Worm (Caenorhabditis elegans): Measurements from ENCODE around the gene fbxb-112.
A peak's percentile ranks its signal among the peaks of the same experiment; 100 is the strongest.

fbxb-112 gene

DNA sequence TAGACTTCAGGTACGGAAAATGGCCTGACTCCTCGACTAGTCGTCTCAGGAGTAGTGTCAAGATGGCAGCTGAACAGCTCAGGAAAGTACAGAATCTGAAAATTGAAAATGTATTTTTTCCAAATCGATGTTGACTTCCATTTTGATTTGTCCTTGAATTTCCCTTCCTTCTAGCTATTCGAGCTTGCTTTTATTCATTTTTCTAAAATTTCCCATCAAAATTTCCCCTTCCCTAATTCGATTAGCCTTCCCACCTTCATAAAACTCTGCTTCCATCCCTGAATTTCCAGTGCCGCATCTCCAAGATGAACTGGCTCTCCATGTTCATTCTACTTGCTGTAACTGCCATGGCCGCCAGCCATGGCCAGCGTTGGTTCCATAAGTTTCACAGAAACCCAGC, 18.1 kb upstream of the fbxb-112 start, which contains the start of gene Y49F6B.6:
Y49F6B.6 (plus strand) TSS at position 301 of the 400 bp plus-strand sequence.
- TF ChIP-seq cog-1 (tag; optimal IDR thresholded peaks at IDR 0.05) (no peak), med-1 (GFP tag; optimal IDR thresholded peaks at IDR 0.05; ENCODE audit: insufficient read depth) (no peak), T22C8.4 (GFP tag; IDR thresholded peaks at IDR 0.05) (no peak), klf-2 (GFP tag; conservative IDR thresholded peaks at IDR 0.05) (no peak), ref-1 (GFP tag; conservative IDR thresholded peaks at IDR 0.05) (no peak), ztf-23 (GFP tag; IDR thresholded peaks at IDR 0.05) (no peak), flt-1 (GFP tag; IDR thresholded peaks at IDR 0.05) (no peak), tab-1 (GFP tag; IDR thresholded peaks at IDR 0.05) (no peak), ztf-29 (GFP tag; IDR thresholded peaks at IDR 0.05) (no peak)

DNA sequence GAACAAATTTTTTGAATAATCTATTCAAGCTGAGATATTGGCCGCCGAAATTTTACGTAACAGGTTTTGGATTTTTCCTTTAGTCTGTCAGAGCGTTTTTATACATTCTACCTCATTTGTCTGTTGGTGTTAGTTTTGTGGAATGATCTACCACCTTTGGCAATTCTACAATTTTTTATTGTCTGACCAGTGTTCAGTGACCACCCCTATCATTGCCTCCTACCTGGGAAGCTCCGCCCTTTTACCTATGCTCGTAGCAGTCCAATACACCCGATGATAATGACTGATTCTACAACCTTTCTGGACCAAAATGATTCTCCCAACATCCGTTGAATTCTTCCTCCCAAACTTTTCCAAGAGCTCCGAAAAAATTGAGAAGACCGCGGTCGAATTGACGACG, 17.2 kb upstream of the fbxb-112 start, which contains the start of gene sdz-32:
sdz-32 (plus strand) TSS at position 301 of the 400 bp plus-strand sequence.
- TF ChIP-seq ztf-23 (GFP tag; IDR thresholded peaks at IDR 0.05) (no peak), cog-1 (tag; optimal IDR thresholded peaks at IDR 0.05) (no peak), ref-1 (GFP tag; conservative IDR thresholded peaks at IDR 0.05) (no peak), tab-1 (GFP tag; IDR thresholded peaks at IDR 0.05) (no peak), flt-1 (GFP tag; IDR thresholded peaks at IDR 0.05) (no peak), ztf-29 (GFP tag; IDR thresholded peaks at IDR 0.05) (no peak), klf-2 (GFP tag; conservative IDR thresholded peaks at IDR 0.05) (no peak), med-1 (GFP tag; optimal IDR thresholded peaks at IDR 0.05; ENCODE audit: insufficient read depth) (no peak), T22C8.4 (GFP tag; IDR thresholded peaks at IDR 0.05) (no peak)

DNA sequence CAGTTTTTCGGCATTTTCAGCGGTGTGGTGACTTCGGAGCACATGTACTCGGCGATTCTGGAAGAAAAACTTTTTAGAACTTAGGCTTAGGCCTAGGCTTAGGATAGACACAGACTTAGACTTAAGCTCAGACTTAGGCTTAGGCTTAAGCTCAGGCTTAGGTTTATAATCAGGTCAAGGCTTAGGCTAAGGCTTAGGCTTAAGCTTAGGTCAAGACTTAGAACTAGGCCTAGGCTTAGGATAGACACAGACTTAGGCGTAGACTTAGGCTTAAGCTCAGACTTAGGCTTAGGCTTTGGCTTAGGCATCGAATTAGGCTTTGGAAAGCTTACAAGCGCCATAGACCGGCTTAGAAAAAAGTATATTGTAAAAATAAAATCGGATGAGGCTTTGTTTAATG, 14.4 kb upstream of the fbxb-112 start:
- TF ChIP-seq med-1 (GFP tag; optimal IDR thresholded peaks at IDR 0.05; ENCODE audit: insufficient read depth) (no peak), ztf-29 (GFP tag; IDR thresholded peaks at IDR 0.05) (0 out of 2 replicates have a peak, but pooled peaks have one; percentile 13), T22C8.4 (GFP tag; IDR thresholded peaks at IDR 0.05) (no peak)

DNA sequence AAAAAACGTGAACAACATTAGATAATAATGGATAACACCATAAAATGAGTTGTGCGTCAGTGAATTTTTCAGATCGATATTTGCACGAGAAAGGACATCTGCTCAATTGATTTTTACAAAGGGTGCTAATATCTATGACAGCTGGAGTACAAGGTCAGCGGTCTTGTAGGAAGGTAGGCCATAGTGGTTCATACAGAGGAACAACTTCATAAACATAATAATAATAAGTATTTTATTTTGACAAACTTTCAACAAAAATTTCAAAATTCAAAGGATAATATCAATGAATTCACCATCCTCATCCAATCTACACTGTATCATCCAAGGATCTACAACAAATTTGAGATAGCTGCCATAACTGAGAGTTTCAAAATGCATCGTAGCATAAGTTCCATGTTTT, 13.7 kb upstream of the fbxb-112 start, which contains the start of gene fbxb-104:
fbxb-104 (minus strand) TSS at position 101 of the 400 bp plus-strand sequence.
- TF ChIP-seq T22C8.4 (GFP tag; IDR thresholded peaks at IDR 0.05) (no peak), cog-1 (tag; optimal IDR thresholded peaks at IDR 0.05) (no peak), tab-1 (GFP tag; IDR thresholded peaks at IDR 0.05) (no peak), klf-2 (GFP tag; conservative IDR thresholded peaks at IDR 0.05) (no peak), med-1 (GFP tag; optimal IDR thresholded peaks at IDR 0.05; ENCODE audit: insufficient read depth) (no peak), ref-1 (GFP tag; conservative IDR thresholded peaks at IDR 0.05) (no peak), ztf-29 (GFP tag; IDR thresholded peaks at IDR 0.05) (no peak), flt-1 (GFP tag; IDR thresholded peaks at IDR 0.05) (no peak), ztf-23 (GFP tag; IDR thresholded peaks at IDR 0.05) (no peak)

DNA sequence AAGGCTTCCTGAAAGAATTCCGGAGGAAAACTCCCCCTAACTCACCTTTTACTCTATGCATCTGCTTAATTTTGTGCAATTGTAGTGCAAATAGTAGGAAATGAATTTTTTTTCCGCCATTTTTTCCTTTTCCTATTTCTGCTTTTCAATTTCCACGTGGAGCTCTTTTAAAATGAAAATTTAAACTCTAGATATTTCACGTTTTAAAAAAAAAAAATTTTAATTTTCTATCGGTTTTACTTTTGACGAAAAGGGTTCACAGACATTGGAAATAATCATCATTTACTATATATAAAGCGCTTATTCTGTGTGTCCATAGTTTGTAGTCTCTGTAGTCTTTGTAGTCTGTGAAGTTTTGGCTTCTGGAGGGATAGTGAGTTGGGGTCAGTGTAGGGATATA, 9.3 kb upstream of the fbxb-112 start, which contains the start of gene Y49F6B.8:
Y49F6B.8 (minus strand) TSS at position 101 of the 400 bp plus-strand sequence.
- TF ChIP-seq klf-2 (GFP tag; conservative IDR thresholded peaks at IDR 0.05) (no peak), flt-1 (GFP tag; IDR thresholded peaks at IDR 0.05) (no peak), med-1 (GFP tag; optimal IDR thresholded peaks at IDR 0.05; ENCODE audit: insufficient read depth) (no peak), cog-1 (tag; optimal IDR thresholded peaks at IDR 0.05) (no peak), tab-1 (GFP tag; IDR thresholded peaks at IDR 0.05) (no peak), ztf-29 (GFP tag; IDR thresholded peaks at IDR 0.05) (no peak), ztf-23 (GFP tag; IDR thresholded peaks at IDR 0.05) (no peak), T22C8.4 (GFP tag; IDR thresholded peaks at IDR 0.05) (no peak), ref-1 (GFP tag; conservative IDR thresholded peaks at IDR 0.05) (no peak)

DNA sequence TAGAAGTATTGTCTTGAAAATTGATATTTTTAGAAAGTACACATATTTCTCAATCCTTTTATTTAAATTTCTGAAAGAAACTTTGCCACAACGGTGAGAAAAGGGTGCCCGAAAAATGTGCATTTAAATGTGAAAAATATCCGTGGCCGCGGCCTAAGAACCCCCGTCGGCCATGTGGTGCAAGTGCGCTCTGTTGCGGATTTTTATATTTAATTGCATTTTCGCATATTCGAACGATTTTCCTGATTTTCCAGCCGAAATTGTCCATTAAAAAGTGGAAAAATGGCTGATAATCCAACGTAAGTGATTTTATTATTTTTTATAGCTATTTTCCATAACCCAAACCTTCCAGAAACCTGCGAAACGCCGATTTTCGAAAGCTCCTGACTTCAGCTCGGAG, 8.7 kb upstream of the fbxb-112 start, which contains the start of gene smu-2:
smu-2 (plus strand) TSS at position 178 of the 400 bp plus-strand sequence.
- TF ChIP-seq flt-1 (GFP tag; IDR thresholded peaks at IDR 0.05) (peak; percentile 67; the same call in 1 of the 2 replicates), cog-1 (tag; optimal IDR thresholded peaks at IDR 0.05) (peak; percentile 39), tab-1 (GFP tag; IDR thresholded peaks at IDR 0.05) (no peak), T22C8.4 (GFP tag; IDR thresholded peaks at IDR 0.05) (no peak), ref-1 (GFP tag; conservative IDR thresholded peaks at IDR 0.05) (no peak), klf-2 (GFP tag; conservative IDR thresholded peaks at IDR 0.05) (0 out of 2 replicates have a peak, but pooled peaks have one; percentile 45), ztf-23 (GFP tag; IDR thresholded peaks at IDR 0.05) (peak; percentile 74)

DNA sequence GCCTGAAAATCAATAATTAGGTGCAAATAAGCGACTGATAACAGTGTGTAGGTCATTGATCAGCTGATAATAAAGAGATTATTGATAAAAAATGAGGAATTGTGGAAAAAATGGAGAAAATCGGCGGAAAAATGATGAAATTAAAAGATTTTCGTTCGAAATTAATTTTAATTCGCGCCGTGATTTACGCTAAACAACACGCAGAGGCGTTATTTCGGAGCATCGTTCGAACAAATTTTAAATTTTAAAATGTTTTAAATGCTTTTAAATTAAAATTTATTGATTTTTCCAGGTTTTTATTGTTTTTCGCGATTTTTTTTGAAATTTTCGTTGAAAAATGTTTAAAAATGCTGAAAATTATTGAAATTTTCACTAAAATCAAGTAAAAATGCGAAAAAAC, 8.5 kb downstream of the fbxb-112 start, which contains the start of gene Y49F6B.9:
Y49F6B.9 (minus strand) TSS at position 2 of the 400 bp plus-strand sequence.
- TF ChIP-seq cog-1 (tag; optimal IDR thresholded peaks at IDR 0.05) = no peak
- no peak for TF ChIP-seq T22C8.4 (GFP tag; IDR thresholded peaks at IDR 0.05)
- no peak for TF ChIP-seq flt-1 (GFP tag; IDR thresholded peaks at IDR 0.05)
- no peak for TF ChIP-seq ztf-29 (GFP tag; IDR thresholded peaks at IDR 0.05)
- no peak for TF ChIP-seq klf-2 (GFP tag; conservative IDR thresholded peaks at IDR 0.05)
- TF ChIP-seq med-1 (GFP tag; optimal IDR thresholded peaks at IDR 0.05; ENCODE audit: insufficient read depth) = no peak
- no peak for TF ChIP-seq tab-1 (GFP tag; IDR thresholded peaks at IDR 0.05)
- no peak for TF ChIP-seq ref-1 (GFP tag; conservative IDR thresholded peaks at IDR 0.05)
- no peak for TF ChIP-seq ztf-23 (GFP tag; IDR thresholded peaks at IDR 0.05)

DNA sequence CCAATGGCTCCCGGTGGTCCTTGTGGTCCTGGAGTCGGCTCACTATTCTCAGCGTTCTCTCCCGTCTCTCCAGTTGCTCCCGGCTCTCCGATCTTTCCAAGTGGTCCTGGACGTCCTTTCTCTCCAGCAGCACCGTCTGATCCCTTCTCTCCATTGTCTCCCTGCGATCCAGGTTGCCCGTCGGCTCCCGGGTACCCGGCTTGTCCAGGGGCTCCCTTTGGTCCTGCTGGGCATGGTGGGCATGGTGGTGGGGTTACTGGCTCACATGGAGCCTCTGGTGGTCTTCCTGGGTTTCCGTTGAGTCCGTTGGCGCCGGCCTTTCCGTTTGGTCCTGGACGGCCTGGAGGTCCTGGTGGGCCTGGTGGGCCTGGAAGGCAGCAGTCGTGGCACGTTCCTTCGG, 9.5 kb downstream of the fbxb-112 start:
- no peak for TF ChIP-seq ztf-23 (GFP tag; IDR thresholded peaks at IDR 0.05)
- no peak for TF ChIP-seq klf-2 (GFP tag; conservative IDR thresholded peaks at IDR 0.05)
- no peak for TF ChIP-seq flt-1 (GFP tag; IDR thresholded peaks at IDR 0.05)
- TF ChIP-seq ref-1 (GFP tag; conservative IDR thresholded peaks at IDR 0.05) = no peak
- no peak for TF ChIP-seq tab-1 (GFP tag; IDR thresholded peaks at IDR 0.05)
- no peak for TF ChIP-seq ztf-29 (GFP tag; IDR thresholded peaks at IDR 0.05)
- TF ChIP-seq cog-1 (tag; optimal IDR thresholded peaks at IDR 0.05) = no peak
- no peak for TF ChIP-seq T22C8.4 (GFP tag; IDR thresholded peaks at IDR 0.05)

DNA sequence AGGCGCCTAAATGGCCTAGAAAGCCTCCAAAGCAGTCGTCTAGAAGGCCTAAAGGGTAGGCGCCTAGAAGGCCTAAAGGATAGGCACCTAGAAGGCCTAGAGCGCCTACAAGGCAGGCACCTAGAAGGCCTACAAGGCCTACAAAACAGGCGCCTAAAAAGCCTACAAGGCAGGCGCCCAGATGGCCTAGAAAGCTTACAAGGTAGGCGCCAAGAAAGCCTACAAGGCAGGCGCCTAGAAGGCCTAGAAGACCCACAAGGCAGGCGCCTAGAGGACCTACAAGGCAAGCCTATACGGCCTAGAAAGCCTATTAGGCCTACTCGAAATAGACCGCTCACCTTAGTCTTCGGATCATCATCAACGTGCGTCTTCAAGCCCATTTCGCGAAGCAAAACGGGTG, 11.1 kb downstream of the fbxb-112 start:
- TF ChIP-seq cog-1 (tag; optimal IDR thresholded peaks at IDR 0.05) = no peak
- no peak for TF ChIP-seq flt-1 (GFP tag; IDR thresholded peaks at IDR 0.05)
- no peak for TF ChIP-seq ztf-29 (GFP tag; IDR thresholded peaks at IDR 0.05)
- no peak for TF ChIP-seq ref-1 (GFP tag; conservative IDR thresholded peaks at IDR 0.05)
- no peak for TF ChIP-seq klf-2 (GFP tag; conservative IDR thresholded peaks at IDR 0.05)
- TF ChIP-seq med-1 (GFP tag; optimal IDR thresholded peaks at IDR 0.05; ENCODE audit: insufficient read depth) = no peak
- TF ChIP-seq tab-1 (GFP tag; IDR thresholded peaks at IDR 0.05) = no peak
- TF ChIP-seq ztf-23 (GFP tag; IDR thresholded peaks at IDR 0.05) = no peak
- TF ChIP-seq T22C8.4 (GFP tag; IDR thresholded peaks at IDR 0.05) = no peak
